Worm (Caenorhabditis elegans) whole organism, young adult: ENCODE results near the gene elo-1.

Experiments
- D2030.7 ChIP-seq: fragments of 200-800 bp; sonication (Bioruptor generic); IDR thresholded peaks from 2 replicates; pipeline ENCODE4 v1.3.6; 2022; ENCODE audit warnings: missing genetic modification reagents, missing genetic modification characterization, missing compliant biosample characterization
- F10E7.11 ChIP-seq: sonication (generic microtip); optimal IDR thresholded peaks from 2 replicates; lab custom pipeline; 2017; ENCODE audit warnings: mild to moderate bottlenecking, missing genetic modification characterization, moderate library complexity, missing compliant biosample characterization
- F57A8.1 ChIP-seq: fragments of 200-800 bp; sonication (Bioruptor generic); optimal IDR thresholded peaks from 2 replicates; lab custom pipeline; 2018; ENCODE audit warnings: mild to moderate bottlenecking, missing genetic modification characterization, moderate library complexity, missing compliant biosample characterization
- F57C9.4 ChIP-seq: sonication (generic microtip); optimal IDR thresholded peaks from 2 replicates; lab custom pipeline; 2017; ENCODE audit warnings: mild to moderate bottlenecking, missing genetic modification characterization, missing compliant biosample characterization
- K12H6.12 ChIP-seq: fragments of 200-800 bp; sonication (Bioruptor generic); optimal IDR thresholded peaks from 2 replicates; lab custom pipeline; 2018; ENCODE audit warnings: mild to moderate bottlenecking, missing genetic modification characterization, missing compliant biosample characterization
- akir-1 ChIP-seq: fragments of 200-800 bp; sonication (Bioruptor generic); optimal IDR thresholded peaks from 2 replicates; lab custom pipeline; 2018; ENCODE audit warnings: mild to moderate bottlenecking, missing genetic modification characterization, moderate library complexity, missing compliant biosample characterization
- ama-1 ChIP-seq, 3 experiments: fragments of 150-350 bp in 1 of 3; sonication (generic microtip) in 2 of 3; optimal IDR thresholded peaks; 2 replicates each; lab custom pipeline; 2014 to 2018; ENCODE audit warnings: missing biosample characterization in 2 of 3, missing genetic modification characterization in 2 of 3, missing genetic modification reagents in 2 of 3
- let-607 ChIP-seq, 2 experiments: fragments of 200-800 bp in 1 of 2; sonication (Bioruptor generic) in 1 of 2; sonication (generic microtip) in 1 of 2; optimal IDR thresholded peaks; 2 replicates each; lab custom pipeline; 2016 to 2018; ENCODE audit warnings: mild to moderate bottlenecking in 2 of 2, missing compliant biosample characterization in 2 of 2, missing genetic modification characterization in 2 of 2, moderate library complexity in 2 of 2, missing genotype in 1 of 2
- nfya-1 ChIP-seq: sonication (generic microtip); optimal IDR thresholded peaks from 2 replicates; lab custom pipeline; 2017; ENCODE audit warnings: antibody characterized with exemption, missing compliant biosample characterization, missing genetic modification characterization, borderline replicate concordance; ENCODE audit not compliant: insufficient read depth
- pbrm-1 ChIP-seq: fragments of 200-800 bp; sonication (Bioruptor generic); IDR thresholded peaks from 2 replicates; pipeline ENCODE4 v1.3.6; 2022; ENCODE audit warnings: missing genetic modification reagents, missing genetic modification characterization, missing compliant biosample characterization
- snpc-4 ChIP-seq, 5 experiments: fragments of 150-350 bp in 1 of 5; sonication (generic microtip) in 4 of 5; optimal IDR thresholded peaks; 2 replicates each; lab custom pipeline; 2014 to 2018; ENCODE audit warnings: missing genetic modification characterization in 5 of 5, missing biosample characterization in 3 of 5, antibody characterized with exemption in 2 of 5, mild to moderate bottlenecking in 2 of 5, missing compliant biosample characterization in 2 of 5, missing genotype in 2 of 5, moderate library complexity in 2 of 5, missing genetic modification reagents in 1 of 5
- unc-62 ChIP-seq: fragments of 150-350 bp; optimal IDR thresholded peaks from 2 replicates; lab custom pipeline; 2014; ENCODE audit warnings: missing biosample characterization, missing genetic modification reagents, missing genetic modification characterization

ce11 chrIV:9527002-9527401 lies 836 bp downstream of the elo-1 start:
- TF ChIP-seq snpc-4 (GFP tag; optimal IDR thresholded peaks at IDR 0.05; lab: Kevin White, UChicago) (no peak), snpc-4 (tag; optimal IDR thresholded peaks at IDR 0.05; lab: Kevin White, UChicago) (no peak), akir-1 (GFP tag; lab: Kevin White, UChicago) (no peak), let-607 (tag; optimal IDR thresholded peaks at IDR 0.05; lab: Kevin White, UChicago) (no peak), unc-62 (no peak), K12H6.12 (no peak), F10E7.11 (tag; lab: Kevin White, UChicago) (no peak), D2030.7 (GFP tag; lab: Robert Waterston, UW) (no peak), ama-1 (optimal IDR thresholded peaks at IDR 0.05; lab: Kevin White, UChicago) (no peak), ama-1 (GFP tag; optimal IDR thresholded peaks at IDR 0.05; lab: Kevin White, UChicago) (no peak), F57C9.4 (tag; lab: Kevin White, UChicago) (no peak), F57A8.1 (GFP tag; lab: Kevin White, UChicago) (no peak), nfya-1 (tag; lab: Kevin White, UChicago) (no peak), pbrm-1 (GFP tag; lab: Robert Waterston, UW) (no peak)
